Worm (Caenorhabditis elegans): ENCODE data around the gene F59A6.10.

- TF ChIP-seq madf-9 (GFP tag; conservative IDR thresholded peaks at IDR 0.05) (no peak), lin-13 (GFP tag; optimal IDR thresholded peaks at IDR 0.05) (no peak), nhr-10 (tag; optimal IDR thresholded peaks at IDR 0.05) (no peak)
These were observed 36.1 kb upstream of the F59A6.10 start for ce11 chrII:4967636-4968035.
